Fruit fly (Drosophila melanogaster) Kc167 (cell line): ENCODE measurements around the gene Taf7.

Source experiments
- Myc ChIP-seq: fragments of >200 bp; optimal IDR thresholded peaks from 2 replicates; lab custom pipeline; 2017; ENCODE audit warnings: missing external identifiers
- Sin3A ChIP-seq: fragments of >200 bp; optimal IDR thresholded peaks from 2 replicates; lab custom pipeline; 2018; ENCODE audit warnings: missing external identifiers
- h ChIP-seq: fragments of >200 bp; optimal IDR thresholded peaks from 3 replicates; lab custom pipeline; 2018; ENCODE audit warnings: missing external identifiers
- insv ChIP-seq: fragments of >200 bp; optimal IDR thresholded peaks from 3 replicates; lab custom pipeline; 2018; ENCODE audit warnings: missing external identifiers
- psq ChIP-seq: fragments of >200 bp; optimal IDR thresholded peaks from 2 replicates; lab custom pipeline; 2017; ENCODE audit warnings: missing external identifiers
- ttk ChIP-seq: sonication (Bioruptor generic); optimal IDR thresholded peaks from 2 replicates; lab custom pipeline; 2017; ENCODE audit warnings: missing external identifiers

DNA sequence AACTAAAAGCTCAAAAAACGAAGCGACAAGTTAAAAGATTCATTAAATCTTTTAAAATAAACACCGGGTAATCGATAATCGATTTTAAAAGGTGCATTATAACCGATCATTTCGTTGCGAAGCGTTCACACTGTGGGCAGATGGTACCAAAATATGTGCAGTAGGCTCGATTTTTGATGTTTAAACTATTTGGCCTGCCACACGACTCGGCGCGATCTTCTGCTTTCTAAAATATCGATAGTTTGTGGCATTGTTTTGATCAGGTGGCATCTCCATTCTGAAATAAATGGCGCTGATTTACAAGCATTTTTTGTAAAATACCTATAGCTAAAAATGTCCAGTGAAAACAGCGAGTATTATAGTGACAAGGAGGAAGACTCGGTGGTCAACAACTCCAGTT, 13.1 kb downstream of the Taf7 start, which contains the start of the genes CG10445 and lds:
- TF ChIP-seq ttk (lab: Kevin White, UChicago) (no peak), Sin3A (no peak), psq (no peak), insv (no peak), Myc (lab: Kevin White, UChicago) (no peak), h (no peak)
